Worm (Caenorhabditis elegans) whole organism, L4/young adult: Measurements from ENCODE around the gene sre-13.

ENCODE experiments used
- W03F9.2 ChIP-seq: fragments of 150-350 bp; optimal IDR thresholded peaks from 2 replicates; lab custom pipeline; 2014; ENCODE audit warnings: missing biosample characterization, missing genetic modification characterization
- him-1 ChIP-seq: sonication (generic microtip); optimal IDR thresholded peaks from 2 replicates; lab custom pipeline; 2016; ENCODE audit warnings: missing genotype, missing genetic modification reagents, missing genetic modification characterization, missing compliant biosample characterization

DNA sequence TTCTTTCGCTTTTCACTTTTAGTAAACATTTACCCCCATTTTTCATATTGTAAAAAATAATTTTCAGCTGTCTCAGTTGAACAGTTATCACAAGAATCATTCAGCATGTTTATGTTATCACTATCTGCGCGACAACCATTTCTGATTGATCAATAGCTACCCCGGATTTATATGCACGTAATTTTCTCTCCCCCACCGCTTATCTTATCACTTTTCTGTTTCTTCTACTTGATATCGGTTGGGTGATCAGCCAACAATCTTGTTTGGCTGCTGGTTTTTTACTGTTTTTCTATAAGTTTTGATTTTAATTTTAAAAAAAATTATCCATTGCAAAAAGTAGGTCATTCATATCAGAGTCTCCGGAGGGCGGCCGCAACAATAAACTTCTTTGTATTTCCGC is 38.8 kb downstream of the sre-13 start:
- TF ChIP-seq him-1 (tag; lab: Kevin White, UChicago) (no peak), W03F9.2 (tag; lab: Kevin White, UChicago) (no peak)
